Worm (Caenorhabditis elegans): ENCODE measurements around the gene oac-1.
A peak's percentile ranks its signal among the peaks of the same experiment; 100 is the strongest.

Gene oac-1

DNA sequence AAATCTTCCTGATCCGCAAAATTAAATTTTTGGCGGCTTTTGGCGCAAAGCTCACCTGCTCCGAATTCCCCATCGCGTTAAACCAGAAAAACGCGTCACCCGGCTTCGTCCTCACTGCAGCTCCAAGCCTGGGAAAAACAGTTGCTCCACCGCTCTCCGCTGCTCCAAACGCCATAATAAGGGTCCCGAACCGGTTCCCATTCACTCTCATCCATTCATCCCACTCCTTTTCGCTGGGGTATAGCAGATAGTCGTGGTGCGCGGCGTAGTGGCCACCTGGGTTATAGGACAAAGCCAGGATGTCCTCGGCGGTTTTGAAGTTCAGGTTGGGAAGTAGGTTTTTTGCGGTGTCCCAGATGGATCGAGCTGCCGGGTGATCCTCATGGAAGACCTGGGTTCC lies 44.8 kb downstream of the oac-1 start:
- no peak for TF ChIP-seq ceh-9 (tag; optimal IDR thresholded peaks at IDR 0.05)
- no peak for TF ChIP-seq sox-2 (GFP tag; IDR thresholded peaks at IDR 0.05)
- no peak for TF ChIP-seq K02D7.2 (tag; optimal IDR thresholded peaks at IDR 0.05)
- TF ChIP-seq gmeb-2 (tag; optimal IDR thresholded peaks at IDR 0.05), result no peak
- no peak for TF ChIP-seq ceh-45 (GFP tag; IDR thresholded peaks at IDR 0.05)

DNA sequence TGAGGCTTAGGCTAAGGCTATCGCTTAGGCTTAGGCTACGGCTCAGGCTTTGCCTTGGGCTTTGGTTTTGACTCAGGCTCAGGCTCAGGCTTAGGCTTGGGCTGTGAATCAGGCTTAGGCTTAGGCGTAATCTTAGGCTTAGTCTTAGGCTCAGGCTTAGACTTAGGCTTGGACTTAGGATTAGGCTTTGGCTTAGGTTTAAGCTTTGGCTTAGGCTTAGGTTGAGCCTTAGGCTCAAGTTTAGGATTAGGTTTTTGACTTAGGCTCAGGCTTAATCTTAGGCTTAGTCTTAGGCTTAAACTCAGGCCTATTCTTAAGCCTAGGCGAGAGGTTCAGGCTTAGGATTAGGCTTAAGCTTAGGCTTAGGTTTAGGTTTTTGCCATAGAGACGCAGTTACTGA lies 45.4 kb downstream of the oac-1 start:
- TF ChIP-seq odd-2 (tag; optimal IDR thresholded peaks at IDR 0.05), result no peak
- TF ChIP-seq ceh-48 (tag; optimal IDR thresholded peaks at IDR 0.05), result no peak
- no peak for TF ChIP-seq ahr-1 (tag; optimal IDR thresholded peaks at IDR 0.05)
- TF ChIP-seq dve-1 (tag; optimal IDR thresholded peaks at IDR 0.05), result peak; percentile 91

DNA sequence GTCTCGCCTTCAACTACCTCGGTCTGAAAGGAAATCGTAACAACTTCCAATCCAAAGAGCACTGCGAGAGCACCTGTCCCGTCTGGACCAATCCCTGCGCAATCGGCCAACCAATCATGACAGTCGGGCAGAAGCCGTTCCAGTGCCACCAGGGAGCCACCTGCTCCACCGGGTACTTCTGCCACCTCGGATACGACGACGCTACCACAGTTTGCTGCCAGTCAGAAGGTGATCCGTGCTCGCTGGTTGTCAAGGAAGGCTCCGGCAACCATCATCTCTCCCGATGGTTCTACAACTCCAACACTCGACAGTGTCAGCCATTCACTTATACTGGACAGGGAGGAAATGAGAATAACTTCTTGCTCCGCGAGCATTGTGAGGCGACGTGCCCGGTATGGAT lies 46.7 kb downstream of the oac-1 start:
- TF ChIP-seq ttx-3 (tag; optimal IDR thresholded peaks at IDR 0.05) (no peak), syd-9 (tag; optimal IDR thresholded peaks at IDR 0.05) (no peak), pag-3 (tag; optimal IDR thresholded peaks at IDR 0.05; ENCODE audit: borderline replicate concordance) (peak; percentile 57)

DNA sequence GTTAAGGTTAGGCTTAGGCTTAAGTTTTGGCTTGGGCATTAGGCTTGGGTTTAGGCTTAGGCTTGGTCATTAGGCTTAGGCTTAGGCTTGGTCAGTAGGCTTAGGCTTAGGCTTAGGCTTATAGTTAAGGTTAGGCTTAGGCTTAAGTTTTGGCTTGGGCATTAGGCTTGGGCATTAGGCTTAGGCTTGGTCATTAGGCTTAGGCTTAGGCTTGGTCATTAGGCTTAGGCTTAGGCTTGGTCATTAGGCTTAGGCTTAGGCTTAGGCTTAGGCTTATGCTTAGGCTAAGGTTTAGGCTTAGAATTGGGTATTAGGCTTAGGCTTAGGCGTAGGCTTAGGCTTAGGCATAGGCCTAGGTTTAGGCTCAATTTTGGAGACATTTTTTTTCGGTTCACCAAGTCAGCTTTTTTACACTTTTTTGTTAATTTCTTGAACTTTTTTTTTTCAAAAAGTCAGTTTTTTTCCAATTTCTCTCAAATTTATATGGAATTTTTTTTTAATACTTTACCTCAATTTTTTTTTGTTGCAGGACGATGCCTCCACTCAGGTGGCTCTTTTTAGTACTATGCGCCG lies 53.1 kb downstream of the oac-1 start, which contains the start of gene Y43F8B.3:
Gene Y43F8B.3 (plus strand): TSS at position 523 of the 573 bp plus-strand sequence.
- TF ChIP-seq pax-1 (tag; optimal IDR thresholded peaks at IDR 0.05) (no peak), rnt-1 (tag; optimal IDR thresholded peaks at IDR 0.05) (no peak), nhr-11 (tag; optimal IDR thresholded peaks at IDR 0.05) (no peak), dve-1 (tag; optimal IDR thresholded peaks at IDR 0.05) (no peak), madf-2 (tag; optimal IDR thresholded peaks at IDR 0.05) (no peak), elt-4 (tag; optimal IDR thresholded peaks at IDR 0.05) (no peak), ceh-22 (tag; optimal IDR thresholded peaks at IDR 0.05) (no peak), lim-6 (tag; optimal IDR thresholded peaks at IDR 0.05) (no peak), ztf-16 (tag; optimal IDR thresholded peaks at IDR 0.05) (no peak), F13H6.1 (tag; optimal IDR thresholded peaks at IDR 0.05) (no peak), K09A11.1 (tag; optimal IDR thresholded peaks at IDR 0.05; ENCODE audit: insufficient read depth) (no peak), fkh-6 (tag; optimal IDR thresholded peaks at IDR 0.05) (no peak), mec-3 (tag; optimal IDR thresholded peaks at IDR 0.05; ENCODE audit: borderline replicate concordance) (no peak), ama-1 (optimal IDR thresholded peaks at IDR 0.05) (no peak), fkh-10 (GFP tag; optimal IDR thresholded peaks at IDR 0.05) (no peak), hlh-30 (tag; optimal IDR thresholded peaks at IDR 0.05; ENCODE audit: insufficient read depth) (no peak), hlh-15 (tag; optimal IDR thresholded peaks at IDR 0.05) (no peak)

DNA sequence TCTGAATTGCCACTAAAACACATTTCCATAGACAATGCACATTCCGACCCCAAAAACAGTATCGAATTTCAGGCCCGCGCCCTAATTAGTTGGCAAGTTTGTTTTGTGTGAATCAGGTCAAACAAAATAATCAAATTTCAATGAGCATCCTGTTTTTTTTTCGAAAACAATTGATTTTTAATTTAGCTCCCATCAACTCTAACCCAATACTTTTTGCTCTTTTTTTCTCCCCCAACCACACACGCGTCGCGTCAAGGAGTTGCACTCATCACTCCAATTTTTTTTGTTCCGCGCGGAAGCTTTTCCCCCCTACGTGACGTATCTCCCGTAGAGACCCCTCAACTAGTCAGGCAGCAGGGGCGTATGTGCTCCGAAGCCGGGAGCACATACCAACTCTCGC lies 54.4 kb downstream of the oac-1 start:
- TF ChIP-seq elt-2 (tag; optimal IDR thresholded peaks at IDR 0.05) (no peak), F13H6.1 (tag; optimal IDR thresholded peaks at IDR 0.05) (no peak), odd-2 (tag; optimal IDR thresholded peaks at IDR 0.05) (no peak), ceh-14 (tag; optimal IDR thresholded peaks at IDR 0.05) (no peak)

All from whole organism, late embryonic.